Fruit fly (Drosophila melanogaster): ENCODE data around the gene Hsp23.

- no peak for TF ChIP-seq Lpt (GFP tag; optimal IDR thresholded peaks at IDR 0.05)
- no peak for TF ChIP-seq salr (GFP tag; optimal IDR thresholded peaks at IDR 0.05)
- no peak for TF ChIP-seq acj6 (GFP tag; optimal IDR thresholded peaks at IDR 0.05)
- TF ChIP-seq CG10669 (GFP tag; optimal IDR thresholded peaks at IDR 0.05) = no peak
Observed at dm6 chr3L:9422135-9422534, 40.5 kb downstream of the Hsp23 start.
